Fruit fly (Drosophila melanogaster) whole organism, embryonic: ENCODE measurements around the gene CG7296.

Experiments used
- ATbp ChIP-seq: fragments of 200-800 bp; sonication (Bioruptor generic); optimal IDR thresholded peaks from 2 replicates; lab custom pipeline; 2017; ENCODE audit warnings: missing biosample characterization, mild to moderate bottlenecking, missing genetic modification characterization, missing genetic modification reagents
- CG13296 ChIP-seq: fragments of 200-800 bp; sonication (Bioruptor generic); optimal IDR thresholded peaks from 3 replicates; lab custom pipeline; 2018; ENCODE audit warnings: missing biosample characterization, mild to moderate bottlenecking, missing genetic modification characterization
- CG1792 ChIP-seq: fragments of 200-800 bp; sonication (Bioruptor generic); optimal IDR thresholded peaks from 2 replicates; lab custom pipeline; 2016; ENCODE audit warnings: missing biosample characterization, missing genetic modification characterization
- CG32532 ChIP-seq: fragments of 200-800 bp; sonication (Bioruptor generic); IDR thresholded peaks from 2 replicates; pipeline ENCODE4 v1.3.6; 2022; ENCODE audit warnings: missing biosample characterization, missing genetic modification characterization
- CG8281 ChIP-seq: fragments of 200-800 bp; sonication (Bioruptor generic); optimal IDR thresholded peaks from 2 replicates; lab custom pipeline; 2018; ENCODE audit warnings: missing biosample characterization, mild to moderate bottlenecking, missing genetic modification characterization, moderate library complexity
- Fer2 ChIP-seq: fragments of 200-800 bp; sonication (Bioruptor generic); optimal IDR thresholded peaks from 2 replicates; lab custom pipeline; 2018; ENCODE audit warnings: missing biosample characterization, mild to moderate bottlenecking, missing genetic modification characterization, moderate library complexity
- cwo ChIP-seq: fragments of 200-800 bp; sonication (Bioruptor generic); optimal IDR thresholded peaks from 3 replicates; lab custom pipeline; 2017; ENCODE audit warnings: missing biosample characterization, missing genetic modification characterization, mild to moderate bottlenecking, moderate library complexity, missing genetic modification reagents
- ranshi ChIP-seq: fragments of 200-800 bp; sonication (Bioruptor generic); IDR thresholded peaks from 2 replicates; pipeline ENCODE4 v1.3.6; 2022; ENCODE audit warnings: missing biosample characterization, missing genetic modification characterization
- wek ChIP-seq: fragments of 200-800 bp; sonication (Bioruptor generic); optimal IDR thresholded peaks from 3 replicates; lab custom pipeline; 2018; ENCODE audit warnings: missing biosample characterization, mild to moderate bottlenecking, missing genetic modification characterization, moderate library complexity

- TF ChIP-seq wek (GFP tag; lab: Kevin White, UChicago) (no peak), cwo (GFP tag; lab: Kevin White, UChicago) (no peak), ranshi (GFP tag; lab: Robert Waterston, UW) (no peak), CG32532 (GFP tag; lab: Robert Waterston, UW) (no peak), ATbp (GFP tag; lab: Kevin White, UChicago) (no peak), CG1792 (GFP tag; lab: Kevin White, UChicago) (no peak), CG8281 (tag; lab: Kevin White, UChicago) (no peak), CG13296 (GFP tag; lab: Kevin White, UChicago) (no peak), Fer2 (tag; lab: Kevin White, UChicago) (no peak)
Observed at dm6 chr2L:10701499-10702062, 14.7 kb upstream of the CG7296 start, which contains the start of gene Lip1.
